Worm (Caenorhabditis elegans) whole organism, late embryonic: Measurements from ENCODE around the gene C26B9.2.

ENCODE experiments used
- C38D4.7 ChIP-seq: fragments of 200-800 bp; sonication (Bioruptor generic); optimal IDR thresholded peaks from 2 replicates; lab custom pipeline; 2018; ENCODE audit warnings: mild to moderate bottlenecking, missing genetic modification characterization, moderate library complexity, missing compliant biosample characterization
- F13H6.1 ChIP-seq: sonication (generic microtip); optimal IDR thresholded peaks from 2 replicates; lab custom pipeline; 2016; ENCODE audit warnings: missing genetic modification characterization, missing compliant biosample characterization
- ahr-1 ChIP-seq: sonication (generic microtip); optimal IDR thresholded peaks from 2 replicates; lab custom pipeline; 2016; ENCODE audit warnings: missing genetic modification characterization, missing compliant biosample characterization
- ama-1 ChIP-seq: fragments of 150-350 bp; optimal IDR thresholded peaks from 2 replicates; lab custom pipeline; 2014
- ceh-14 ChIP-seq: sonication (generic microtip); optimal IDR thresholded peaks from 2 replicates; lab custom pipeline; 2016; ENCODE audit warnings: missing genotype, missing genetic modification characterization, missing compliant biosample characterization
- ceh-19 ChIP-seq: fragments of 200-800 bp; sonication (Bioruptor generic); optimal IDR thresholded peaks from 2 replicates; lab custom pipeline; 2018; ENCODE audit warnings: mild to moderate bottlenecking, missing genetic modification characterization, missing compliant biosample characterization
- ceh-24 ChIP-seq: sonication (generic microtip); optimal IDR thresholded peaks from 2 replicates; lab custom pipeline; 2016; ENCODE audit warnings: mild to moderate bottlenecking, missing genetic modification characterization, missing compliant biosample characterization
- ceh-30 ChIP-seq: fragments of 150-350 bp; optimal IDR thresholded peaks from 2 replicates; lab custom pipeline; 2014; ENCODE audit warnings: missing biosample characterization, missing genetic modification characterization
- ceh-45 ChIP-seq: fragments of 200-800 bp; sonication (Bioruptor generic); IDR thresholded peaks from 2 replicates; pipeline ENCODE4 v1.3.6; 2022; ENCODE audit warnings: missing genetic modification reagents, missing genetic modification characterization, missing compliant biosample characterization
- ceh-6 ChIP-seq: fragments of 200-800 bp; sonication (Bioruptor generic); optimal IDR thresholded peaks from 2 replicates; lab custom pipeline; 2018; ENCODE audit warnings: mild to moderate bottlenecking, missing genetic modification characterization, missing compliant biosample characterization
- ceh-9 ChIP-seq: sonication (generic microtip); optimal IDR thresholded peaks from 2 replicates; lab custom pipeline; 2016; ENCODE audit warnings: mild to moderate bottlenecking, missing genetic modification characterization, inconsistent platforms, missing compliant biosample characterization
- dmd-4 ChIP-seq: sonication (generic microtip); optimal IDR thresholded peaks from 2 replicates; lab custom pipeline; 2016; ENCODE audit warnings: borderline replicate concordance, missing genetic modification characterization, missing compliant biosample characterization
- dve-1 ChIP-seq: sonication (generic microtip); optimal IDR thresholded peaks from 2 replicates; lab custom pipeline; 2017; ENCODE audit warnings: antibody characterized with exemption, mild to moderate bottlenecking, missing genetic modification characterization, missing compliant biosample characterization
- fax-1 ChIP-seq: sonication (generic microtip); optimal IDR thresholded peaks from 2 replicates; lab custom pipeline; 2016; ENCODE audit warnings: missing genotype, missing genetic modification characterization, missing compliant biosample characterization
- fkh-10 ChIP-seq: fragments of 150-350 bp; optimal IDR thresholded peaks from 2 replicates; lab custom pipeline; 2014; ENCODE audit warnings: missing biosample characterization, missing genetic modification reagents, missing genetic modification characterization
- fkh-6 ChIP-seq: sonication (generic microtip); optimal IDR thresholded peaks from 2 replicates; lab custom pipeline; 2016; ENCODE audit warnings: missing genetic modification characterization, missing compliant biosample characterization
- hlh-30 ChIP-seq: sonication (generic microtip); optimal IDR thresholded peaks from 2 replicates; lab custom pipeline; 2017; ENCODE audit warnings: antibody characterized with exemption, missing genetic modification characterization, missing compliant biosample characterization; ENCODE audit not compliant: insufficient read depth
- lin-11 ChIP-seq: fragments of 200-800 bp; sonication (Bioruptor generic); optimal IDR thresholded peaks from 2 replicates; lab custom pipeline; 2018; ENCODE audit warnings: mild to moderate bottlenecking, missing genetic modification characterization, missing compliant biosample characterization
- nhr-11 ChIP-seq: fragments of 150-350 bp; optimal IDR thresholded peaks from 2 replicates; lab custom pipeline; 2014; ENCODE audit warnings: missing biosample characterization, missing genetic modification characterization
- nhr-232 ChIP-seq: sonication (generic microtip); optimal IDR thresholded peaks from 2 replicates; lab custom pipeline; 2016; ENCODE audit warnings: missing genetic modification characterization, missing compliant biosample characterization
- npax-4 ChIP-seq: sonication (generic microtip); optimal IDR thresholded peaks from 2 replicates; lab custom pipeline; 2016; ENCODE audit warnings: missing genetic modification characterization, missing compliant biosample characterization
- odd-2 ChIP-seq: sonication (generic microtip); optimal IDR thresholded peaks from 2 replicates; lab custom pipeline; 2017; ENCODE audit warnings: antibody characterized with exemption, mild to moderate bottlenecking, missing genetic modification characterization, missing compliant biosample characterization
- pax-1 ChIP-seq: fragments of 150-350 bp; optimal IDR thresholded peaks from 2 replicates; lab custom pipeline; 2014; ENCODE audit warnings: missing biosample characterization, missing genetic modification characterization
- pha-2 ChIP-seq: sonication (generic microtip); optimal IDR thresholded peaks from 2 replicates; lab custom pipeline; 2017; ENCODE audit warnings: mild to moderate bottlenecking, missing genetic modification characterization, missing compliant biosample characterization
- pha-4 ChIP-seq: fragments of 150-350 bp; optimal IDR thresholded peaks from 2 replicates; lab custom pipeline; 2018; ENCODE audit warnings: missing biosample characterization, missing genetic modification reagents, missing genetic modification characterization
- pros-1 ChIP-seq: fragments of 150-350 bp; optimal IDR thresholded peaks from 2 replicates; lab custom pipeline; 2014; ENCODE audit warnings: missing biosample characterization, missing genetic modification reagents, missing genetic modification characterization
- sdc-2 ChIP-seq: sonication (generic microtip); optimal IDR thresholded peaks from 2 replicates; lab custom pipeline; 2016; ENCODE audit warnings: missing genotype, missing genetic modification characterization, missing compliant biosample characterization
- sox-2 ChIP-seq: fragments of 200-800 bp; sonication (Bioruptor generic); IDR thresholded peaks from 2 replicates; pipeline ENCODE4 v1.3.6; 2022; ENCODE audit warnings: missing genetic modification reagents, missing genetic modification characterization, missing compliant biosample characterization
- tbx-2 ChIP-seq: sonication (generic microtip); optimal IDR thresholded peaks from 2 replicates; lab custom pipeline; 2016; ENCODE audit warnings: missing genetic modification characterization, missing compliant biosample characterization
- tbx-7 ChIP-seq: sonication (generic microtip); optimal IDR thresholded peaks from 2 replicates; lab custom pipeline; 2016; ENCODE audit warnings: missing genotype, missing genetic modification characterization, missing compliant biosample characterization
- unc-3 ChIP-seq, 2 experiments: fragments of 200-800 bp in 1 of 2; sonication (Bioruptor generic) in 1 of 2; sonication (generic microtip) in 1 of 2; conservative IDR thresholded peaks in 1 of 2; optimal IDR thresholded peaks in 1 of 2; 2 replicates each; pipeline versions ENCODE4 v1.3.6 to Lab custom; 2016 to 2022; ENCODE audit warnings: missing compliant biosample characterization in 2 of 2, missing genetic modification characterization in 2 of 2, missing genetic modification reagents in 1 of 2
- unc-42 ChIP-seq: sonication (generic microtip); optimal IDR thresholded peaks from 2 replicates; lab custom pipeline; 2016; ENCODE audit warnings: missing genotype, missing genetic modification characterization, missing compliant biosample characterization
- unc-55 ChIP-seq: sonication (generic microtip); optimal IDR thresholded peaks from 2 replicates; lab custom pipeline; 2017; ENCODE audit warnings: missing biosample characterization, missing genetic modification reagents, missing genetic modification characterization
- unc-86 ChIP-seq: sonication (generic microtip); optimal IDR thresholded peaks from 2 replicates; lab custom pipeline; 2016; ENCODE audit warnings: missing genetic modification characterization, missing compliant biosample characterization
- ztf-16 ChIP-seq: sonication (generic microtip); optimal IDR thresholded peaks from 2 replicates; lab custom pipeline; 2017; ENCODE audit warnings: missing genetic modification characterization, missing compliant biosample characterization

C26B9.2 gene

DNA sequence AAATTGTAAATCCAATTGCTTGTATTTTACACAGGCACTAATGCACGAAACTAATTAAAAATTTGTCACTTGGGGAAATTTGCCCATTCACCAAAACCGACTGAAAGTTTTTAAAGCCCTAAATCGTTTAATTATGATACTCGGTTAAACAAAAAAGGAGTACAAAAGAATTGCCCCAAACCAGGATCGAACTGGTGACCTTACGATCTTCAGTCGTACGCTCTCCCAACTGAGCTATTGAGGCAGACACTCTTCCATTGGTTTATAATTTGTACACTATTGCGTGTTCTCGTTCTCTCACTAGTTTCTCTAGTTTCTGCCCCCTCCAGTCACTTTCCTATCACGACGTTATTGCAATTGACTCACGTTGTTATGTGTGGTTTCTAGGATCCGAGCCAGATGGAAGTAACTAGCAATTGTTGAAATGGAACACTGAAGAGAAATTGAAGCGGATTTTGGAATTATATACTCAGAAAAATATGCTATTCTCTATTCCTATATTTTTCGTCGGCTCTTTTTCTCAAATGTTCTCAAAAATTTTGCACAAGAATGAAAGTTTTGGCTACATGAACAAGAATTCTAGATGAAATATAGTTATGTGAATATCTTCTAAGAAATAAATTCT is 20.7 kb upstream of the C26B9.2 start (continued):
- TF ChIP-seq tbx-2 (tag; lab: Kevin White, UChicago) = peak; percentile 39
- peak; percentile 66 for TF ChIP-seq npax-4
- TF ChIP-seq pros-1 (tag; lab: Kevin White, UChicago) = no peak
- TF ChIP-seq pha-4 (tag; lab: Kevin White, UChicago) = no peak
- no peak for TF ChIP-seq pax-1 (tag; lab: Kevin White, UChicago)
- peak; percentile 72 for TF ChIP-seq C38D4.7 (GFP tag; lab: Kevin White, UChicago)
- peak; percentile 68 for TF ChIP-seq sox-2 (GFP tag; lab: Robert Waterston, UW)
- TF ChIP-seq tbx-7 (tag; lab: Kevin White, UChicago) = no peak
- peak; percentile 79 for TF ChIP-seq pha-2
- TF ChIP-seq unc-55 = no peak
- peak; percentile 26 for TF ChIP-seq unc-42 (tag; lab: Kevin White, UChicago)
- TF ChIP-seq hlh-30 (tag; lab: Kevin White, UChicago) = no peak
- TF ChIP-seq ceh-9 (tag; lab: Kevin White, UChicago) = peak; percentile 51
- peak; percentile 36 for TF ChIP-seq ztf-16 (tag; lab: Kevin White, UChicago)
- TF ChIP-seq ceh-45 = peak; percentile 56; the same call in 1 of the 2 replicates
- TF ChIP-seq ceh-19 (GFP tag; lab: Kevin White, UChicago) = peak; percentile 65
- TF ChIP-seq nhr-11 = no peak
- peak; percentile 58 for TF ChIP-seq lin-11
- TF ChIP-seq sdc-2 (tag; lab: Kevin White, UChicago) = peak; percentile 80
- TF ChIP-seq ama-1 (lab: Kevin White, UChicago) = no peak
- TF ChIP-seq unc-3 (GFP tag; conservative IDR thresholded peaks at IDR 0.05; lab: Robert Waterston, UW) = peak; percentile 71; the same call in 1 of the 2 replicates
- TF ChIP-seq unc-3 (tag; optimal IDR thresholded peaks at IDR 0.05; lab: Kevin White, UChicago) = peak; percentile 42
- no peak for TF ChIP-seq odd-2 (tag; lab: Kevin White, UChicago)
- peak; percentile 18 for TF ChIP-seq ahr-1 (tag; lab: Kevin White, UChicago)
- peak; percentile 77 for TF ChIP-seq ceh-6 (GFP tag; lab: Kevin White, UChicago)
- peak; percentile 60 for TF ChIP-seq fax-1 (tag; lab: Kevin White, UChicago)
- peak; percentile 68 for TF ChIP-seq fkh-6 (tag; lab: Kevin White, UChicago)
- TF ChIP-seq unc-86 (tag; lab: Kevin White, UChicago) = peak; percentile 78

DNA sequence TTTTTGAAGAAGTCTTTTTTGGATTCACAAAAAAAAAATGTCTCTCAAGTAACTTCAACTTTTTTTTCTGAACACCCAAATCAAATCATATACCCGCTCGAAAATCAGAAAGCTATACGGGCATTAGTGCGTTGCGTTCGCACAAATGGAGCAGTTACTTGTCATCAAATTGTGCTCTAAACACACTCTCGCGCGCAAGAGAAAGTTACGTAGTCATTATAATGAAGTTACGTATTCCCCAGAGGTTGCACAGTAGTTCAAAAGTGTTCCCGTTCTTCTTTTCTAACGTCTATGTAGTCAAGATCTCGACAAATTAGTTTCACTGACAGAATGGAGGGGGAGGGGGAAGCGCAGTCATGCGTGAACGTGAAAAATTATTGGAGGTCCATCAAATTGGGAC is 18.4 kb upstream of the C26B9.2 start:
- TF ChIP-seq unc-42 (tag; lab: Kevin White, UChicago) (peak; percentile 68), fkh-10 (GFP tag; lab: Kevin White, UChicago) (no peak), dmd-4 (no peak), nhr-11 (no peak), sox-2 (GFP tag; lab: Robert Waterston, UW) (no peak), ama-1 (lab: Kevin White, UChicago) (no peak)
- TF ChIP-seq, all 69 proteins: peak for 1

DNA sequence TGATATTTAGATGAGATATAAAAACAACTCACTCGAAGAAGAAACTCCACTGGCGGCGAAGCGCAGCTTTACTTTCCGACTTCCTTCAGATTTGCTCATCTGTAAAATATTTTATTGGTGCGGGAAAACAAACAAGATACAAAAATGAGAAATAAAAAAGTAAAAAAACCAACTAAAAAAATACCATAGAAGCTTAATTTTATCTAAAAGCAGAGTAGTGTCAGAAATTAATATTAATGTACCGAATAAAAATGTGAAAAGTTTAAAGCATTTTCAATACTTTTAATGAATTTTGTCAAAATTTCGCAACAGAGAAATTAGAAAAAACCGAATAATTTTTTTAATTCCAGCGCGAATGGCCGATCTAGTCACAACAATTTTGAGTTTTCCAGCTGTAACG is 16.7 kb upstream of the C26B9.2 start, which contains the start of gene sto-2:
sto-2 (minus strand) TSS at position 101 of the 400 bp plus-strand sequence.
- TF ChIP-seq ceh-45 (no peak), dmd-4 (no peak), pros-1 (tag; lab: Kevin White, UChicago) (no peak), ceh-14 (tag; lab: Kevin White, UChicago) (no peak), F13H6.1 (no peak)

DNA sequence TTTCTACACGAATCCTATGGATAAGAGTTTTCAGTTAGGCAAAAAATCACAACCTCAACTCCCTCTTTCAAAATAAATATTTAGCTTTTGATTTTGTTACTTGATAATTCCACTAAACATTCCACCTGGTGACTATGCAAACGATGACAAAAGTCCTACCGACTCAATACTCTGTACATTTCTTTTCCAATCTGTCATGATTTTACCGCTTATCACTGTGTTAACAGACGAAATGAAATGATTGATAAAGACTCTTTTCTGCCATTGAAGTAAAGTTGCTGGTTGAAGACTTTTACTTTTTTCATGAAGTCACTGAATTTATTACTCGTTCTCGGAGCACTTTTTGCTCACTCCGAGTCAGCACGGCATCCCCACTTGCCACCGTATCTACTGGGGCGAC is 10.8 kb upstream of the C26B9.2 start, which contains the start of gene C26B9.5:
C26B9.5 (plus strand) TSS at position 244 of the 400 bp plus-strand sequence.
- TF ChIP-seq ceh-24 (tag; lab: Kevin White, UChicago) (no peak), ceh-30 (tag; lab: Kevin White, UChicago) (no peak), ceh-14 (tag; lab: Kevin White, UChicago) (no peak), nhr-232 (tag; lab: Kevin White, UChicago) (no peak), dve-1 (tag; lab: Kevin White, UChicago) (no peak), unc-3 (GFP tag; conservative IDR thresholded peaks at IDR 0.05; lab: Robert Waterston, UW) (no peak), unc-3 (tag; optimal IDR thresholded peaks at IDR 0.05; lab: Kevin White, UChicago) (no peak)
- TF ChIP-seq, all 69 proteins: peak for 0
